Fruit fly (Drosophila melanogaster): ENCODE measurements around the gene IP3K2.

IP3K2 gene

DNA sequence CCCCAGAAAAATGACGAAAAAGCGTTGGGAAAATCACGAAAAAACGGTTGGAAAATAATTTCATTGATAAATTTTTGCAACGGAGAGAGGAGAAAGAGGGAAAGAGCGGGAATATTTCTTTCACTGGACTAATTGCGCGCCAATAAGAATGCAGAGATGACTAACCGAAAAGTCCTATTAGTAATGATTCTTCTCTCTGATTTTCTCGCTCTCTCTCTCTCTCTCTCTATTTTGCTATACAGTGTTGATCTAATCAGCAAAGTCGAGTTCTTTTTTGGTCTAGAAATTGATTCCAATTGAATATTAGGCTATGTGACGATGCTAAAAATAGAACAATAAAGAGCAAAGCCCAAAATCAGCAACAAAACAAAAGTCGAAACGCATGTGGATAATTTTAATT, 26.3 kb upstream of the IP3K2 start:
- peak; percentile 28 for TF ChIP-seq CG6813 (GFP tag; optimal IDR thresholded peaks at IDR 0.05)
- TF ChIP-seq Rfx (GFP tag; IDR thresholded peaks at IDR 0.05): no peak
- peak; percentile 92 for TF ChIP-seq Elba2 (GFP tag; optimal IDR thresholded peaks at IDR 0.05)
- peak; percentile 41 to 71 for TF ChIP-seq Trl (optimal IDR thresholded peaks at IDR 0.05)
- TF ChIP-seq Trl (GFP tag; optimal IDR thresholded peaks at IDR 0.05): no peak
- peak; percentile 3 for TF ChIP-seq Asciz (GFP tag; optimal IDR thresholded peaks at IDR 0.05)
- TF ChIP-seq GATAe (GFP tag; conservative IDR thresholded peaks at IDR 0.05): no peak
- TF ChIP-seq ara (GFP tag; IDR thresholded peaks at IDR 0.05): no peak
- peak; percentile 55 for TF ChIP-seq sens (GFP tag)
- peak; percentile 58 to 95 for TF ChIP-seq insv (GFP tag; optimal IDR thresholded peaks at IDR 0.05)
- TF ChIP-seq CG9609 (GFP tag; optimal IDR thresholded peaks at IDR 0.05): no peak

dm6 chrX:13277580-13278467, 25.6 kb upstream of the IP3K2 start:
- TF ChIP-seq Ptx1 (GFP tag; IDR thresholded peaks at IDR 0.05): peak; percentile 39
- no peak for TF ChIP-seq hkb (optimal IDR thresholded peaks at IDR 0.05)
- 0 out of 2 replicates have a peak, but pooled peaks have one; percentile 30 for TF ChIP-seq hkb (GFP tag; IDR thresholded peaks at IDR 0.05)
- TF ChIP-seq CG11247 (GFP tag; IDR thresholded peaks at IDR 0.05): no peak
- TF ChIP-seq br (optimal IDR thresholded peaks at IDR 0.05): no peak
- TF ChIP-seq dmrt11E (tag; optimal IDR thresholded peaks at IDR 0.05): peak; percentile 44
- TF ChIP-seq Xrp1 (GFP tag; IDR thresholded peaks at IDR 0.05): peak; percentile 52
- TF ChIP-seq PHDP (tag; optimal IDR thresholded peaks at IDR 0.05): peak; percentile 22
- peak; percentile 10 for TF ChIP-seq mam (GFP tag; optimal IDR thresholded peaks at IDR 0.05)
- no peak for TF ChIP-seq az2 (GFP tag; optimal IDR thresholded peaks at IDR 0.05)
- TF ChIP-seq Hr51 (GFP tag; optimal IDR thresholded peaks at IDR 0.05): peak in 1 of 2 experiments; percentile 39
- 0 out of 2 replicates have a peak, but pooled peaks have one; percentile 6 for TF ChIP-seq lmd (GFP tag; IDR thresholded peaks at IDR 0.05)
- no peak for TF ChIP-seq crp (GFP tag; optimal IDR thresholded peaks at IDR 0.05)
- peak; percentile 29 for TF ChIP-seq bab2 (GFP tag; optimal IDR thresholded peaks at IDR 0.05)
- no peak for TF ChIP-seq cato (GFP tag; optimal IDR thresholded peaks at IDR 0.05; ENCODE audit: borderline replicate concordance)
- TF ChIP-seq bbx (GFP tag; IDR thresholded peaks at IDR 0.05; ENCODE audit: partially characterized antibody): 0 out of 2 replicates have a peak, but pooled peaks have one; percentile 11
- TF ChIP-seq lab (GFP tag; optimal IDR thresholded peaks at IDR 0.05): peak; percentile 39
- no peak for TF ChIP-seq fd64A (GFP tag; optimal IDR thresholded peaks at IDR 0.05)
- no peak for TF ChIP-seq prd (optimal IDR thresholded peaks at IDR 0.05)
- peak; percentile 39; the same call in 1 of the 3 replicates for TF ChIP-seq prd (GFP tag; IDR thresholded peaks at IDR 0.05)
- TF ChIP-seq CG32772 (GFP tag; IDR thresholded peaks at IDR 0.05): no peak
- peak; percentile 60; the same call in 1 of the 2 replicates for TF ChIP-seq slbo (GFP tag; IDR thresholded peaks at IDR 0.05)
- peak; percentile 17 to 30 for TF ChIP-seq dpn (GFP tag; optimal IDR thresholded peaks at IDR 0.05)
- TF ChIP-seq Drgx (GFP tag; IDR thresholded peaks at IDR 0.05): peak; percentile 35; the same call in 1 of the 2 replicates
- peak; percentile 34 for TF ChIP-seq lbe (GFP tag; optimal IDR thresholded peaks at IDR 0.05)
- TF ChIP-seq CG15479 (GFP tag; optimal IDR thresholded peaks at IDR 0.05): peak; percentile 17
- 0 out of 3 replicates have a peak, but pooled peaks have one; percentile 3 for TF ChIP-seq sr (GFP tag; IDR thresholded peaks at IDR 0.05)
- TF ChIP-seq CG31365 (tag; optimal IDR thresholded peaks at IDR 0.05): peak; percentile 95
- no peak for TF ChIP-seq ara (GFP tag; IDR thresholded peaks at IDR 0.05)
- TF ChIP-seq B-H1 (GFP tag; IDR thresholded peaks at IDR 0.05): peak; percentile 24; the same call in 1 of the 3 replicates
- no peak for TF ChIP-seq sna (GFP tag; IDR thresholded peaks at IDR 0.05; ENCODE audit: partially characterized antibody)
- no peak for TF ChIP-seq CG3281 (GFP tag; optimal IDR thresholded peaks at IDR 0.05)
- TF ChIP-seq zfh2 (GFP tag; optimal IDR thresholded peaks at IDR 0.05): peak; percentile 2
- TF ChIP-seq CG6813 (GFP tag; optimal IDR thresholded peaks at IDR 0.05): no peak
- no peak for TF ChIP-seq gcm2 (GFP tag; optimal IDR thresholded peaks at IDR 0.05)
- TF ChIP-seq sisA (GFP tag; IDR thresholded peaks at IDR 0.05): peak; percentile 33; the same call in 1 of the 2 replicates
- no peak for TF ChIP-seq fd3F (GFP tag; optimal IDR thresholded peaks at IDR 0.05)
- no peak for TF ChIP-seq Eip74EF (GFP tag; optimal IDR thresholded peaks at IDR 0.05)
- TF ChIP-seq vvl (GFP tag; IDR thresholded peaks at IDR 0.05): peak; percentile 32; the same call in 1 of the 2 replicates

All from whole organism, embryonic.